Fruit fly (Drosophila melanogaster) whole organism, prepupa: ENCODE data around the gene Nepl3.

Experiments
- Blimp-1 ChIP-seq: fragments of 200-800 bp; sonication (Bioruptor generic); optimal IDR thresholded peaks from 3 replicates; lab custom pipeline; 2017; ENCODE audit warnings: missing biosample characterization, missing genetic modification characterization, mild to moderate bottlenecking, moderate library complexity, missing genetic modification reagents
- CG10669 ChIP-seq: fragments of 200-800 bp; sonication (Bioruptor generic); optimal IDR thresholded peaks from 3 replicates; lab custom pipeline; 2018; ENCODE audit warnings: missing biosample characterization, mild to moderate bottlenecking, missing genetic modification characterization, moderate library complexity
- CG11762 ChIP-seq: fragments of 200-800 bp; sonication (Bioruptor generic); optimal IDR thresholded peaks from 3 replicates; lab custom pipeline; 2016; ENCODE audit warnings: missing biosample characterization, missing genetic modification characterization; ENCODE audit not compliant: insufficient read depth
- CG11902 ChIP-seq: fragments of 200-800 bp; sonication (Bioruptor generic); optimal IDR thresholded peaks from 3 replicates; lab custom pipeline; 2016; ENCODE audit warnings: missing biosample characterization, missing genetic modification characterization
- CG15336 ChIP-seq: fragments of 200-800 bp; sonication (Bioruptor generic); IDR thresholded peaks from 2 replicates; pipeline ENCODE4 v1.3.6; 2022; ENCODE audit warnings: missing biosample characterization, missing genetic modification characterization
- CG1621 ChIP-seq: fragments of 200-800 bp; sonication (Bioruptor generic); optimal IDR thresholded peaks from 3 replicates; lab custom pipeline; 2018; ENCODE audit warnings: missing biosample characterization, mild to moderate bottlenecking, missing genetic modification characterization
- CG16779 ChIP-seq: fragments of 200-800 bp; sonication (Bioruptor generic); optimal IDR thresholded peaks from 3 replicates; lab custom pipeline; 2017; ENCODE audit warnings: missing biosample characterization, mild to moderate bottlenecking, missing genetic modification characterization
- CG32006 ChIP-seq: fragments of 200-800 bp; sonication (Bioruptor generic); optimal IDR thresholded peaks from 3 replicates; lab custom pipeline; 2017; ENCODE audit warnings: missing biosample characterization, mild to moderate bottlenecking, missing genetic modification characterization
- CG34406 ChIP-seq: fragments of 200-800 bp; sonication (Bioruptor generic); optimal IDR thresholded peaks from 3 replicates; lab custom pipeline; 2016; ENCODE audit warnings: missing biosample characterization, missing genetic modification characterization
- CG3919 ChIP-seq: fragments of 200-800 bp; sonication (Bioruptor generic); optimal IDR thresholded peaks from 3 replicates; lab custom pipeline; 2016; ENCODE audit warnings: missing biosample characterization, missing genetic modification characterization
- CG4318 ChIP-seq: fragments of 200-800 bp; sonication (Bioruptor generic); optimal IDR thresholded peaks from 3 replicates; lab custom pipeline; 2017; ENCODE audit warnings: missing biosample characterization, mild to moderate bottlenecking, missing genetic modification characterization
- CG6163 ChIP-seq: fragments of 200-800 bp; sonication (Bioruptor generic); IDR thresholded peaks from 3 replicates; pipeline ENCODE4 v1.3.6; 2022; ENCODE audit warnings: missing biosample characterization, missing genetic modification characterization
- CG6276 ChIP-seq: fragments of 200-800 bp; sonication (Bioruptor generic); optimal IDR thresholded peaks from 2 replicates; lab custom pipeline; 2017; ENCODE audit warnings: missing biosample characterization, mild to moderate bottlenecking, missing genetic modification characterization
- CG6792 ChIP-seq: fragments of 200-800 bp; sonication (Bioruptor generic); optimal IDR thresholded peaks from 3 replicates; lab custom pipeline; 2016; ENCODE audit warnings: missing biosample characterization, missing genetic modification characterization
- CG6854 ChIP-seq: fragments of 200-800 bp; sonication (Bioruptor generic); optimal IDR thresholded peaks from 2 replicates; lab custom pipeline; 2017; ENCODE audit warnings: missing biosample characterization, mild to moderate bottlenecking, missing genetic modification characterization
- CG8119 ChIP-seq: fragments of 200-800 bp; sonication (Bioruptor generic); IDR thresholded peaks from 3 replicates; pipeline ENCODE4 v1.3.6; 2022; ENCODE audit warnings: missing biosample characterization, missing genetic modification characterization
- CG9139 ChIP-seq: fragments of 200-800 bp; sonication (Bioruptor generic); optimal IDR thresholded peaks from 3 replicates; lab custom pipeline; 2017; ENCODE audit warnings: missing biosample characterization, mild to moderate bottlenecking, missing genetic modification characterization
- Eip75B ChIP-seq: fragments of 200-800 bp; sonication (Bioruptor generic); optimal IDR thresholded peaks from 3 replicates; lab custom pipeline; 2016; ENCODE audit warnings: missing biosample characterization, missing genetic modification characterization
- Eip78C ChIP-seq: fragments of 200-800 bp; sonication (Bioruptor generic); peaks from one replicate; lab custom pipeline; 2016; ENCODE audit warnings: missing biosample characterization, missing genetic modification characterization
- Ets21C ChIP-seq: fragments of 200-800 bp; sonication (Bioruptor generic); optimal IDR thresholded peaks from 3 replicates; lab custom pipeline; 2016; ENCODE audit warnings: missing biosample characterization, missing genetic modification characterization
- Ets96B ChIP-seq: fragments of 200-800 bp; optimal IDR thresholded peaks from 2 replicates; lab custom pipeline; 2019; ENCODE audit warnings: missing biosample characterization, mild to moderate bottlenecking, missing genetic modification characterization, moderate library complexity
- Gug ChIP-seq: fragments of 200-800 bp; sonication (Bioruptor generic); IDR thresholded peaks from 2 replicates; pipeline ENCODE4 v1.3.6; 2022; ENCODE audit warnings: missing biosample characterization, missing genetic modification characterization
- Hr39 ChIP-seq: fragments of 200-800 bp; sonication (Bioruptor generic); optimal IDR thresholded peaks from 2 replicates; lab custom pipeline; 2016; ENCODE audit warnings: missing biosample characterization, missing genetic modification characterization
- Lpt ChIP-seq: fragments of 200-800 bp; sonication (Bioruptor generic); optimal IDR thresholded peaks from 3 replicates; lab custom pipeline; 2016; ENCODE audit warnings: missing biosample characterization, missing genetic modification characterization
- Met ChIP-seq: fragments of 200-800 bp; sonication (Bioruptor generic); optimal IDR thresholded peaks from 3 replicates; lab custom pipeline; 2016; ENCODE audit warnings: missing biosample characterization, missing genetic modification characterization
- OdsH ChIP-seq: fragments of 200-800 bp; sonication (Bioruptor generic); optimal IDR thresholded peaks from 3 replicates; lab custom pipeline; 2016; ENCODE audit warnings: missing biosample characterization, missing genetic modification characterization
- Sox15 ChIP-seq: fragments of 200-800 bp; sonication (Bioruptor generic); optimal IDR thresholded peaks from 3 replicates; lab custom pipeline; 2016; ENCODE audit warnings: missing biosample characterization, missing genetic modification characterization
- achi ChIP-seq: fragments of 200-800 bp; sonication (Bioruptor generic); optimal IDR thresholded peaks from 3 replicates; lab custom pipeline; 2016; ENCODE audit warnings: missing biosample characterization, missing genetic modification characterization
- acj6 ChIP-seq: fragments of 200-800 bp; sonication (Bioruptor generic); optimal IDR thresholded peaks from 3 replicates; lab custom pipeline; 2016; ENCODE audit warnings: missing biosample characterization, missing genetic modification characterization
- dac ChIP-seq: fragments of 200-800 bp; sonication (Bioruptor generic); optimal IDR thresholded peaks from 2 replicates; lab custom pipeline; 2017; ENCODE audit warnings: missing biosample characterization, mild to moderate bottlenecking, missing genetic modification characterization
- dsx ChIP-seq: fragments of 200-800 bp; optimal IDR thresholded peaks from 3 replicates; lab custom pipeline; 2019; ENCODE audit warnings: missing biosample characterization, mild to moderate bottlenecking, missing genetic modification characterization, moderate library complexity; ENCODE audit not compliant: poor library complexity, severe bottlenecking
- eg ChIP-seq: fragments of 200-800 bp; sonication (Bioruptor generic); IDR thresholded peaks from 3 replicates; pipeline ENCODE4 v1.3.6; 2022; ENCODE audit warnings: missing biosample characterization, missing genetic modification characterization
- esn ChIP-seq: fragments of 200-800 bp; sonication (Bioruptor generic); optimal IDR thresholded peaks from 2 replicates; lab custom pipeline; 2016; ENCODE audit warnings: missing biosample characterization, mild to moderate bottlenecking, missing genetic modification characterization, moderate library complexity
- fd59A ChIP-seq: fragments of 200-800 bp; sonication (Bioruptor generic); optimal IDR thresholded peaks from 2 replicates; lab custom pipeline; 2017; ENCODE audit warnings: missing biosample characterization, mild to moderate bottlenecking, missing genetic modification characterization, missing genetic modification reagents
- fd85E ChIP-seq: fragments of 200-800 bp; sonication (Bioruptor generic); optimal IDR thresholded peaks from 3 replicates; lab custom pipeline; 2016; ENCODE audit warnings: missing biosample characterization, missing genetic modification characterization
- lz ChIP-seq: fragments of 200-800 bp; sonication (Bioruptor generic); optimal IDR thresholded peaks from 3 replicates; lab custom pipeline; 2016; ENCODE audit warnings: missing biosample characterization, missing genetic modification characterization
- net ChIP-seq: fragments of 200-800 bp; sonication (Bioruptor generic); optimal IDR thresholded peaks from 3 replicates; lab custom pipeline; 2016; ENCODE audit warnings: missing biosample characterization, missing genetic modification characterization
- salr ChIP-seq, 2 experiments: fragments of 200-800 bp; sonication (Bioruptor generic); optimal IDR thresholded peaks; 3 replicates each; lab custom pipeline; 2016 to 2018; ENCODE audit warnings: missing biosample characterization in 2 of 2, missing genetic modification characterization in 2 of 2, mild to moderate bottlenecking in 1 of 2
- ss ChIP-seq, 2 experiments: fragments of 200-800 bp; sonication (Bioruptor generic); optimal IDR thresholded peaks; 2 replicates in 1 of 2; 3 replicates in 1 of 2; lab custom pipeline; 2017 to 2018; ENCODE audit warnings: mild to moderate bottlenecking in 2 of 2, missing biosample characterization in 2 of 2, missing genetic modification characterization in 2 of 2, moderate library complexity in 1 of 2
- svp ChIP-seq: fragments of 200-800 bp; sonication (Bioruptor generic); peaks from one replicate; lab custom pipeline; 2016; ENCODE audit warnings: missing biosample characterization, missing genetic modification characterization
- topi ChIP-seq: fragments of 200-800 bp; sonication (Bioruptor generic); optimal IDR thresholded peaks from 3 replicates; lab custom pipeline; 2016; ENCODE audit warnings: missing biosample characterization, missing genetic modification characterization

Gene Nepl3

dm6 chr2L:5070797-5071579 is 12.9 kb upstream of the Nepl3 start, which contains the start of gene RpL37A (continued):
- TF ChIP-seq lz (GFP tag; lab: Kevin White, UChicago) (peak; percentile 52), eg (GFP tag; lab: Robert Waterston, UW) (no peak; the same call in 2 of the 3 replicates), CG1621 (tag; lab: Kevin White, UChicago) (no peak), Hr39 (peak; percentile 60), dsx (GFP tag; lab: Kevin White, UChicago) (no peak), CG10669 (GFP tag; lab: Kevin White, UChicago) (peak; percentile 99), CG16779 (peak; percentile 69), CG3919 (peak; percentile 84), net (GFP tag; lab: Kevin White, UChicago) (peak; percentile 79), svp (GFP tag; lab: Kevin White, UChicago) (no peak), CG6792 (GFP tag; lab: Kevin White, UChicago) (peak; percentile 49), salr (GFP tag; optimal IDR thresholded peaks at IDR 0.05; lab: Kevin White, UChicago) (peak in 1 of 2 experiments; percentile 47), CG6163 (peak; percentile 85), Sox15 (no peak), Gug (GFP tag; lab: Robert Waterston, UW) (no peak), esn (GFP tag; lab: Kevin White, UChicago) (peak; percentile 73), Met (GFP tag; lab: Kevin White, UChicago) (peak; percentile 68), dac (GFP tag; lab: Kevin White, UChicago) (no peak), OdsH (peak; percentile 40)

dm6 chr2L:5063936-5064335 is 5.9 kb upstream of the Nepl3 start:
- no peak for TF ChIP-seq achi (GFP tag; lab: Kevin White, UChicago)
- no peak for TF ChIP-seq Met (GFP tag; lab: Kevin White, UChicago)
- no peak for TF ChIP-seq net (GFP tag; lab: Kevin White, UChicago)
- peak; percentile 20 for TF ChIP-seq CG6854 (GFP tag; lab: Kevin White, UChicago)
- peak; percentile 80 for TF ChIP-seq CG6276 (GFP tag; lab: Kevin White, UChicago)
- TF ChIP-seq CG6163, result no peak
- TF ChIP-seq topi (GFP tag; lab: Kevin White, UChicago), result no peak
- TF ChIP-seq lz (GFP tag; lab: Kevin White, UChicago), result no peak
- no peak for TF ChIP-seq Blimp-1 (GFP tag; lab: Kevin White, UChicago)

- no peak for TF ChIP-seq CG10669 (GFP tag; lab: Kevin White, UChicago)
- TF ChIP-seq Eip78C (GFP tag; lab: Kevin White, UChicago), result no peak
- no peak for TF ChIP-seq acj6 (GFP tag; lab: Kevin White, UChicago)
- no peak for TF ChIP-seq CG15336
- no peak for TF ChIP-seq Ets96B (tag; lab: Kevin White, UChicago)
- TF ChIP-seq Hr39, result no peak
- TF ChIP-seq CG34406 (GFP tag; lab: Kevin White, UChicago), result no peak
- no peak for TF ChIP-seq svp (GFP tag; lab: Kevin White, UChicago)
- no peak for TF ChIP-seq Ets21C
These were observed 4.9 kb upstream of the Nepl3 start for dm6 chr2L:5062799-5063404.

DNA sequence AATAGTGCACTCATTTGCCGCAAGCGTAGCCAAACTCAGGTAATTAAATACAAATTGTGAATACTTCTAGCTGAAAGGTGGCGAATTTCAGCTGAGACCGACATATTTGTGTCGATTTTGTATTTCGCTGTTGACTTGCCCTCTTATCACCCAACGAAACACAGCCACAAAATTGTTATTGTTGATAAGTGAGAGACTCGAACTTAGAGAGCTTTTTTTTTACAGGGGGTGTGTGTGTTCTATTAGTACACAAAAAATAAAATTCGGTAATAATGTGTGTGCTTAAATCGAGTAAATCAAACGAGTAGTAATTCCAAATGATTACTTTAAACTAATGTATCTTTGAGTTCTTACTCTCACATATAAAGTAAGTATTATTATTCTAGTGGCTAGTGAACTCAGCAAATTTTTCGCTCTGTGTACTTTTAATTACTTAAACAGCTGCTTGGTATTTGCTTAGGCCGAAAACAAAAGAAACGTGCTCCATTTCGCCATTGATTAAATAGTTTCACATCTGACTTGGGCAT is 3.0 kb upstream of the Nepl3 start:
- TF ChIP-seq CG11762 (GFP tag; lab: Kevin White, UChicago) (no peak), CG1621 (tag; lab: Kevin White, UChicago) (no peak), Gug (GFP tag; lab: Robert Waterston, UW) (no peak), CG34406 (GFP tag; lab: Kevin White, UChicago) (no peak), lz (GFP tag; lab: Kevin White, UChicago) (peak; percentile 54), Eip75B (GFP tag; lab: Kevin White, UChicago) (peak; percentile 16), fd85E (GFP tag; lab: Kevin White, UChicago) (no peak), ss (GFP tag; optimal IDR thresholded peaks at IDR 0.05; lab: Kevin White, UChicago) (no peak), CG8119 (GFP tag; lab: Robert Waterston, UW) (no peak), CG6792 (GFP tag; lab: Kevin White, UChicago) (peak; percentile 13), esn (GFP tag; lab: Kevin White, UChicago) (peak; percentile 73), CG32006 (GFP tag; lab: Kevin White, UChicago) (no peak), CG6854 (GFP tag; lab: Kevin White, UChicago) (no peak), CG11902 (GFP tag; lab: Kevin White, UChicago) (no peak), eg (GFP tag; lab: Robert Waterston, UW) (peak; percentile 49; the same call in 1 of the 3 replicates), CG4318 (GFP tag; lab: Kevin White, UChicago) (no peak), Lpt (GFP tag; lab: Kevin White, UChicago) (no peak), fd59A (no peak), CG3919 (no peak), CG9139 (GFP tag; lab: Kevin White, UChicago) (no peak), dsx (GFP tag; lab: Kevin White, UChicago) (no peak), Ets21C (no peak), CG16779 (no peak), acj6 (GFP tag; lab: Kevin White, UChicago) (no peak)
